Worm (Caenorhabditis elegans) whole organism, early embryonic: ENCODE results near the gene C39E9.12.

ENCODE experiments used
- ama-1 ChIP-seq: fragments of 150-350 bp; optimal IDR thresholded peaks from 2 replicates; lab custom pipeline; 2014
- ceh-13 ChIP-seq: fragments of 200-800 bp; sonication (Bioruptor generic); optimal IDR thresholded peaks from 2 replicates; lab custom pipeline; 2018; ENCODE audit warnings: mild to moderate bottlenecking, missing genetic modification characterization, missing compliant biosample characterization
- ets-7 ChIP-seq: sonication (generic microtip); optimal IDR thresholded peaks from 2 replicates; lab custom pipeline; 2016; ENCODE audit warnings: missing genotype, missing genetic modification characterization, missing compliant biosample characterization
- tbx-11 ChIP-seq: fragments of 200-800 bp; sonication (Bioruptor generic); IDR thresholded peaks from 2 replicates; pipeline ENCODE4 v1.3.6; 2022; ENCODE audit warnings: missing genetic modification characterization, missing compliant biosample characterization

- TF ChIP-seq ceh-13 (GFP tag; lab: Kevin White, UChicago) = no peak
- TF ChIP-seq ets-7 (tag; lab: Kevin White, UChicago) = no peak
- TF ChIP-seq ama-1 (lab: Kevin White, UChicago) = no peak
- TF ChIP-seq tbx-11 (GFP tag; lab: Robert Waterston, UW) = no peak
Measured at ce11 chrIV:13071445-13071844, 22.4 kb upstream of the C39E9.12 start, which contains the start of gene scl-8.
